Fruit fly (Drosophila melanogaster) whole organism, prepupa: ENCODE measurements around the gene unk.

Experiments used
- CG11902 ChIP-seq: fragments of 200-800 bp; sonication (Bioruptor generic); optimal IDR thresholded peaks from 3 replicates; lab custom pipeline; 2016; ENCODE audit warnings: missing biosample characterization, missing genetic modification characterization
- CG3032 ChIP-seq: fragments of 200-800 bp; optimal IDR thresholded peaks from 2 replicates; lab custom pipeline; 2019; ENCODE audit warnings: missing biosample characterization, mild to moderate bottlenecking, missing genetic modification characterization, moderate library complexity
- CG8119 ChIP-seq: fragments of 200-800 bp; sonication (Bioruptor generic); IDR thresholded peaks from 3 replicates; pipeline ENCODE4 v1.3.6; 2022; ENCODE audit warnings: missing biosample characterization, missing genetic modification characterization
- CG8632 ChIP-seq: fragments of 200-800 bp; sonication (Bioruptor generic); optimal IDR thresholded peaks from 3 replicates; lab custom pipeline; 2016; ENCODE audit warnings: missing biosample characterization, missing genetic modification characterization
- Eip75B ChIP-seq: fragments of 200-800 bp; sonication (Bioruptor generic); optimal IDR thresholded peaks from 3 replicates; lab custom pipeline; 2016; ENCODE audit warnings: missing biosample characterization, missing genetic modification characterization
- Eip93F ChIP-seq: fragments of 200-800 bp; sonication (Bioruptor generic); optimal IDR thresholded peaks from 2 replicates; lab custom pipeline; 2016; ENCODE audit warnings: missing biosample characterization, mild to moderate bottlenecking, missing genetic modification characterization
- Ets96B ChIP-seq: fragments of 200-800 bp; optimal IDR thresholded peaks from 2 replicates; lab custom pipeline; 2019; ENCODE audit warnings: missing biosample characterization, mild to moderate bottlenecking, missing genetic modification characterization, moderate library complexity
- Lpt ChIP-seq: fragments of 200-800 bp; sonication (Bioruptor generic); optimal IDR thresholded peaks from 3 replicates; lab custom pipeline; 2016; ENCODE audit warnings: missing biosample characterization, missing genetic modification characterization
- Sox102F ChIP-seq: fragments of 200-800 bp; sonication (Bioruptor generic); optimal IDR thresholded peaks from 2 replicates; lab custom pipeline; 2016; ENCODE audit warnings: missing biosample characterization, mild to moderate bottlenecking, missing genetic modification characterization
- achi ChIP-seq: fragments of 200-800 bp; sonication (Bioruptor generic); optimal IDR thresholded peaks from 3 replicates; lab custom pipeline; 2016; ENCODE audit warnings: missing biosample characterization, missing genetic modification characterization
- dsx ChIP-seq: fragments of 200-800 bp; optimal IDR thresholded peaks from 3 replicates; lab custom pipeline; 2019; ENCODE audit warnings: missing biosample characterization, mild to moderate bottlenecking, missing genetic modification characterization, moderate library complexity; ENCODE audit not compliant: poor library complexity, severe bottlenecking
- eg ChIP-seq: fragments of 200-800 bp; sonication (Bioruptor generic); IDR thresholded peaks from 3 replicates; pipeline ENCODE4 v1.3.6; 2022; ENCODE audit warnings: missing biosample characterization, missing genetic modification characterization
- svp ChIP-seq: fragments of 200-800 bp; sonication (Bioruptor generic); peaks from one replicate; lab custom pipeline; 2016; ENCODE audit warnings: missing biosample characterization, missing genetic modification characterization
- vri ChIP-seq: fragments of 200-800 bp; sonication (Bioruptor generic); optimal IDR thresholded peaks from 3 replicates; lab custom pipeline; 2016; ENCODE audit warnings: missing biosample characterization, mild to moderate bottlenecking, missing genetic modification characterization

dm6 chr3R:23174739-23175138 is 17.1 kb upstream of the unk start:
- TF ChIP-seq eg (GFP tag; lab: Robert Waterston, UW) (peak; percentile 18; the same call in 1 of the 3 replicates), achi (GFP tag; lab: Kevin White, UChicago) (peak; percentile 75), CG3032 (tag; lab: Kevin White, UChicago) (peak; percentile 52), Sox102F (peak; percentile 76), Eip93F (GFP tag; lab: Kevin White, UChicago) (no peak), CG8119 (peak; percentile 77), vri (peak; percentile 72), Ets96B (tag; lab: Kevin White, UChicago) (peak; percentile 79), Lpt (GFP tag; lab: Kevin White, UChicago) (no peak), dsx (GFP tag; lab: Kevin White, UChicago) (peak; percentile 62), CG8632 (GFP tag; lab: Kevin White, UChicago) (peak; percentile 59), CG11902 (peak; percentile 60), svp (peak; percentile 86), Eip75B (GFP tag; lab: Kevin White, UChicago) (no peak)
